Worm (Caenorhabditis elegans) whole organism, L1 larva: ENCODE data around the gene ZC262.13.

Experiments
- C16A3.4 ChIP-seq: fragments of 150-350 bp; optimal IDR thresholded peaks from 2 replicates; lab custom pipeline; 2014; ENCODE audit warnings: missing biosample characterization, missing genetic modification characterization
- alr-1 ChIP-seq: fragments of 200-800 bp; sonication (Bioruptor generic); optimal IDR thresholded peaks from 2 replicates; lab custom pipeline; 2018; ENCODE audit warnings: borderline replicate concordance, mild to moderate bottlenecking, missing genetic modification characterization, missing compliant biosample characterization
- ama-1 ChIP-seq: fragments of 150-350 bp; optimal IDR thresholded peaks from 2 replicates; lab custom pipeline; 2014
- ceh-63 ChIP-seq: fragments of 200-800 bp; sonication (Bioruptor generic); optimal IDR thresholded peaks from 2 replicates; lab custom pipeline; 2018; ENCODE audit warnings: mild to moderate bottlenecking, missing genetic modification characterization, missing compliant biosample characterization
- ceh-82 ChIP-seq, 3 experiments: fragments of 150-350 bp in 1 of 3; sonication (generic microtip) in 2 of 3; optimal IDR thresholded peaks; 2 replicates each; lab custom pipeline; 2014 to 2017; ENCODE audit warnings: missing biosample characterization in 3 of 3, missing genetic modification characterization in 3 of 3
- ceh-90 ChIP-seq: sonication (generic microtip); optimal IDR thresholded peaks from 2 replicates; lab custom pipeline; 2016; ENCODE audit warnings: missing genetic modification characterization, missing compliant biosample characterization
- ces-1 ChIP-seq: fragments of 150-350 bp; optimal IDR thresholded peaks from 2 replicates; lab custom pipeline; 2014; ENCODE audit warnings: missing biosample characterization, missing genetic modification reagents, missing genetic modification characterization
- dpl-1 ChIP-seq, 3 experiments: fragments of 150-350 bp in 2 of 3; sonication (generic microtip) in 1 of 3; optimal IDR thresholded peaks; 2 replicates each; lab custom pipeline; 2014 to 2017; ENCODE audit warnings: missing biosample characterization in 3 of 3, missing genetic modification characterization in 3 of 3, missing genetic modification reagents in 3 of 3
- dsc-1 ChIP-seq: sonication (generic microtip); optimal IDR thresholded peaks from 2 replicates; lab custom pipeline; 2016; ENCODE audit warnings: mild to moderate bottlenecking, missing genetic modification characterization, missing compliant biosample characterization
- egl-13 ChIP-seq: sonication (generic microtip); optimal IDR thresholded peaks from 2 replicates; lab custom pipeline; 2016; ENCODE audit warnings: missing genotype, missing genetic modification reagents, missing genetic modification characterization, missing compliant biosample characterization
- elt-3 ChIP-seq, 6 experiments: fragments of 150-350 bp in 1 of 6; sonication (generic microtip); optimal IDR thresholded peaks; 2 replicates each; lab custom pipeline; 2017 to 2018; ENCODE audit warnings: missing biosample characterization in 6 of 6, missing genetic modification characterization in 6 of 6, inconsistent platforms in 1 of 6
- fkh-8 ChIP-seq: sonication (generic microtip); optimal IDR thresholded peaks from 2 replicates; lab custom pipeline; 2016; ENCODE audit warnings: mild to moderate bottlenecking, missing genetic modification characterization, missing compliant biosample characterization
- fos-1 ChIP-seq: fragments of 150-350 bp; optimal IDR thresholded peaks from 2 replicates; lab custom pipeline; 2014; ENCODE audit warnings: missing biosample characterization, missing genetic modification characterization
- lin-14 ChIP-seq: fragments of 200-800 bp; sonication (Bioruptor generic); optimal IDR thresholded peaks from 2 replicates; lab custom pipeline; 2018; ENCODE audit warnings: mild to moderate bottlenecking, missing genetic modification characterization, moderate library complexity, missing compliant biosample characterization
- lin-15B ChIP-seq: fragments of 150-350 bp; sonication (generic microtip); optimal IDR thresholded peaks from 3 replicates; lab custom pipeline; 2014; ENCODE audit warnings: missing biosample characterization, missing genetic modification characterization
- lin-35 ChIP-seq, 2 experiments: fragments of 150-350 bp; optimal IDR thresholded peaks; 2 replicates each; lab custom pipeline; 2014; ENCODE audit warnings: missing biosample characterization in 2 of 2, missing genetic modification characterization in 2 of 2, missing genetic modification reagents in 2 of 2
- lin-39 ChIP-seq: fragments of 150-350 bp; optimal IDR thresholded peaks from 2 replicates; lab custom pipeline; 2014; ENCODE audit warnings: missing biosample characterization, missing genetic modification reagents, missing genetic modification characterization
- lsy-2 ChIP-seq, 2 experiments: fragments of 150-350 bp; optimal IDR thresholded peaks; 2 replicates each; lab custom pipeline; 2014; ENCODE audit warnings: missing biosample characterization in 2 of 2, missing genetic modification characterization in 2 of 2
- mep-1 ChIP-seq: fragments of 150-350 bp; optimal IDR thresholded peaks from 2 replicates; lab custom pipeline; 2014; ENCODE audit warnings: missing biosample characterization, missing genetic modification characterization
- nhr-11 ChIP-seq: fragments of 150-350 bp; optimal IDR thresholded peaks from 2 replicates; lab custom pipeline; 2014; ENCODE audit warnings: missing biosample characterization, missing genetic modification characterization
- nhr-19 ChIP-seq: fragments of 200-800 bp; sonication (Bioruptor generic); conservative IDR thresholded peaks from 2 replicates; pipeline ENCODE4 v1.3.6; 2022; ENCODE audit warnings: missing genetic modification characterization, missing compliant biosample characterization
- nhr-20 ChIP-seq: sonication (generic microtip); optimal IDR thresholded peaks from 2 replicates; lab custom pipeline; 2016; ENCODE audit warnings: mild to moderate bottlenecking, missing genetic modification characterization, missing compliant biosample characterization
- nhr-237 ChIP-seq: fragments of 150-350 bp; optimal IDR thresholded peaks from 2 replicates; lab custom pipeline; 2014; ENCODE audit warnings: missing biosample characterization, missing genetic modification characterization
- nhr-47 ChIP-seq: sonication (generic microtip); optimal IDR thresholded peaks from 2 replicates; lab custom pipeline; 2016; ENCODE audit warnings: mild to moderate bottlenecking, missing genetic modification characterization, moderate library complexity, missing compliant biosample characterization
- nhr-71 ChIP-seq: sonication (generic microtip); optimal IDR thresholded peaks from 2 replicates; lab custom pipeline; 2016; ENCODE audit warnings: mild to moderate bottlenecking, missing genetic modification characterization, moderate library complexity, missing compliant biosample characterization
- nhr-77 ChIP-seq: fragments of 150-350 bp; optimal IDR thresholded peaks from 2 replicates; lab custom pipeline; 2014; ENCODE audit warnings: missing biosample characterization, missing genetic modification characterization
- nhr-90 ChIP-seq: sonication (generic microtip); optimal IDR thresholded peaks from 2 replicates; lab custom pipeline; 2016; ENCODE audit warnings: mild to moderate bottlenecking, missing genetic modification characterization, missing compliant biosample characterization; ENCODE audit not compliant: poor library complexity
- snpc-4 ChIP-seq: fragments of 150-350 bp; optimal IDR thresholded peaks from 2 replicates; lab custom pipeline; 2014; ENCODE audit warnings: missing biosample characterization, missing genetic modification characterization
- sup-37 ChIP-seq: fragments of 200-800 bp; sonication (Bioruptor generic); optimal IDR thresholded peaks from 2 replicates; lab custom pipeline; 2018; ENCODE audit warnings: mild to moderate bottlenecking, missing genetic modification characterization, missing compliant biosample characterization
- swsn-7 ChIP-seq: sonication (generic microtip); optimal IDR thresholded peaks from 2 replicates; lab custom pipeline; 2016; ENCODE audit warnings: missing genetic modification characterization, missing compliant biosample characterization
- unc-98 ChIP-seq: fragments of 200-800 bp; sonication (Bioruptor generic); IDR thresholded peaks from 2 replicates; pipeline ENCODE4 v1.3.6; 2022; ENCODE audit warnings: missing genetic modification characterization, missing compliant biosample characterization
- ztf-11 ChIP-seq, 2 experiments: sonication (generic microtip); optimal IDR thresholded peaks; 2 replicates each; lab custom pipeline; 2016 to 2017; ENCODE audit warnings: missing genetic modification characterization in 2 of 2, missing biosample characterization in 1 of 2, missing compliant biosample characterization in 1 of 2

The ZC262.13 gene

ce11 chrIII:8319100-8319499, 6.9 kb upstream of the ZC262.13 start, which contains the start of gene F10E9.11 (continued):
- TF ChIP-seq lin-35 (GFP tag; optimal IDR thresholded peaks at IDR 0.05; lab: Kevin White, UChicago): peak; percentile 98
- TF ChIP-seq alr-1 (tag; lab: Kevin White, UChicago): no peak
- TF ChIP-seq ces-1 (GFP tag; lab: Kevin White, UChicago): no peak

ce11 chrIII:8320183-8320582, 5.8 kb upstream of the ZC262.13 start, which contains the start of gene F10E9.10:
TSS of gene F10E9.10 (minus strand) at chrIII:8320283.
- TF ChIP-seq dsc-1 (tag; lab: Kevin White, UChicago) (no peak), lin-15B (tag; lab: Kevin White, UChicago) (no peak), nhr-19 (GFP tag; lab: Robert Waterston, UW) (no peak), ceh-82 (tag; optimal IDR thresholded peaks at IDR 0.05; lab: Kevin White, UChicago) (no peak), alr-1 (tag; lab: Kevin White, UChicago) (no peak), sup-37 (GFP tag; lab: Kevin White, UChicago) (no peak), ceh-90 (tag; lab: Kevin White, UChicago) (no peak), lin-14 (GFP tag; lab: Kevin White, UChicago) (no peak), ces-1 (GFP tag; lab: Kevin White, UChicago) (no peak), fos-1 (no peak), egl-13 (tag; lab: Kevin White, UChicago) (no peak), ama-1 (lab: Kevin White, UChicago) (no peak), ztf-11 (tag; optimal IDR thresholded peaks at IDR 0.05; lab: Kevin White, UChicago) (no peak), ceh-63 (GFP tag; lab: Kevin White, UChicago) (no peak), nhr-77 (tag; lab: Kevin White, UChicago) (no peak), unc-98 (GFP tag; lab: Robert Waterston, UW) (no peak)

ce11 chrIII:8321225-8321624, 4.8 kb upstream of the ZC262.13 start:
- TF ChIP-seq lin-39 (tag; lab: Kevin White, UChicago) (no peak), unc-98 (GFP tag; lab: Robert Waterston, UW) (no peak), snpc-4 (tag; lab: Kevin White, UChicago) (no peak), fkh-8 (tag; lab: Kevin White, UChicago) (peak; percentile 36), lin-14 (GFP tag; lab: Kevin White, UChicago) (peak; percentile 57), dsc-1 (tag; lab: Kevin White, UChicago) (peak; percentile 49), lsy-2 (tag; optimal IDR thresholded peaks at IDR 0.05; lab: Kevin White, UChicago) (peak in 1 of 2 experiments; percentile 14), mep-1 (tag; lab: Kevin White, UChicago) (no peak), dpl-1 (GFP tag; optimal IDR thresholded peaks at IDR 0.05; lab: Kevin White, UChicago) (peak in 1 of 3 experiments; percentile 18), nhr-90 (tag; lab: Kevin White, UChicago) (no peak)

- no peak for TF ChIP-seq snpc-4 (tag; lab: Kevin White, UChicago)
- no peak for TF ChIP-seq lin-39 (tag; lab: Kevin White, UChicago)
- TF ChIP-seq ces-1 (GFP tag; lab: Kevin White, UChicago): no peak
- TF ChIP-seq C16A3.4: no peak
- TF ChIP-seq sup-37 (GFP tag; lab: Kevin White, UChicago): no peak
- TF ChIP-seq swsn-7 (tag; lab: Kevin White, UChicago): peak; percentile 17
- TF ChIP-seq elt-3 (tag; optimal IDR thresholded peaks at IDR 0.05; lab: Kevin White, UChicago): no peak
- TF ChIP-seq nhr-237: no peak
- TF ChIP-seq lin-14 (GFP tag; lab: Kevin White, UChicago): peak; percentile 20
- TF ChIP-seq nhr-11 (tag; lab: Kevin White, UChicago): peak; percentile 48
- peak; percentile 10 for TF ChIP-seq nhr-20 (tag; lab: Kevin White, UChicago)
- TF ChIP-seq unc-98 (GFP tag; lab: Robert Waterston, UW): no peak
- peak; percentile 67 for TF ChIP-seq nhr-71 (tag; lab: Kevin White, UChicago)
- TF ChIP-seq nhr-47: peak; percentile 54
- TF ChIP-seq dsc-1 (tag; lab: Kevin White, UChicago): peak; percentile 14
- TF ChIP-seq fkh-8 (tag; lab: Kevin White, UChicago): peak; percentile 100
Observed at ce11 chrIII:8322645-8323213, 3.3 kb upstream of the ZC262.13 start, which contains the start of gene F10E9.1. TSS of gene F10E9.1 (plus strand) at chrIII:8323163.
